Worm (Caenorhabditis elegans) whole organism, L4/young adult: ENCODE measurements around the gene Y56A3A.31.

Experiments
- W03F9.2 ChIP-seq: fragments of 150-350 bp; optimal IDR thresholded peaks from 2 replicates; lab custom pipeline; 2014; ENCODE audit warnings: missing biosample characterization, missing genetic modification characterization
- dao-5 ChIP-seq: sonication (generic microtip); optimal IDR thresholded peaks from 2 replicates; lab custom pipeline; 2016; ENCODE audit warnings: missing genotype, missing genetic modification characterization, moderate library complexity, missing compliant biosample characterization
- him-1 ChIP-seq: sonication (generic microtip); optimal IDR thresholded peaks from 2 replicates; lab custom pipeline; 2016; ENCODE audit warnings: missing genotype, missing genetic modification reagents, missing genetic modification characterization, missing compliant biosample characterization

Y56A3A.31 gene

ce11 chrIII:11948437-11948836 is 25.8 kb upstream of the Y56A3A.31 start:
- TF ChIP-seq W03F9.2 (tag; lab: Kevin White, UChicago) (no peak), him-1 (tag; lab: Kevin White, UChicago) (no peak), dao-5 (tag; lab: Kevin White, UChicago) (no peak)

DNA sequence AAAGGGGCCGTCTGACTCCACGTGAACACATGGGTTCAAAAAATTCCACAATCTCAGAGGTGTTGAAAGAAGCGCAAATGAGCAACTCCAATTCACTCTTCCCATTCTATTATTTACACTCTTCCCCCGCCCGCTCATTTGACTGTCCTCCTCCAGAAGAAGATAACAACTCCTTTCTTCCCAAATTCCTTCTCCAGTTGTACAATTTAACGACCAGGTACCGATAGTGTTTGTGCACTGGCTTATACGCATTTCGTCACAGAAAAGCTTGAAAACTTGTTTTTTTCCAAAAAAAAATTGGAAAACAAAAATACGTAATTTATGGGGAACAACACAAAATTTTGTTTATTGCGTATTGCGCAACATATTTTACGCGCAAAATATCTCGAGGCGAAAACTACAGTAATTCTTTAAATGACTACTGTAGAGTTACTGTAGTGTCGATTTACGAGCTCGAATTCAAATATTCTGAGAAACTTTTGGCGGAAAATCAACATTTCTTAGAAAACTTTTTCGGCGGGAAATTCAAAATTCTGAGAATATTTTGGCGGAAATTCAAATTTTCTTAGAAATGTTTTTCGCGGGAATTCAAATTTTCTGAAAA is 24.9 kb upstream of the Y56A3A.31 start:
- TF ChIP-seq him-1 (tag; lab: Kevin White, UChicago) (no peak), dao-5 (tag; lab: Kevin White, UChicago) (no peak), W03F9.2 (tag; lab: Kevin White, UChicago) (no peak)

ce11 chrIII:11951111-11951510 is 23.2 kb upstream of the Y56A3A.31 start:
- TF ChIP-seq W03F9.2 (tag; lab: Kevin White, UChicago) (no peak), him-1 (tag; lab: Kevin White, UChicago) (no peak), dao-5 (tag; lab: Kevin White, UChicago) (no peak)

- TF ChIP-seq dao-5 (tag; lab: Kevin White, UChicago) = no peak
- TF ChIP-seq W03F9.2 (tag; lab: Kevin White, UChicago) = no peak
- no peak for TF ChIP-seq him-1 (tag; lab: Kevin White, UChicago)
Measured at ce11 chrIII:11954150-11954549, 20.1 kb upstream of the Y56A3A.31 start.

ce11 chrIII:11960080-11960479 is 14.2 kb upstream of the Y56A3A.31 start, which contains the start of gene top-3:
Gene top-3 (minus strand): TSS chrIII:11960180.
- no peak for TF ChIP-seq dao-5 (tag; lab: Kevin White, UChicago)
- no peak for TF ChIP-seq W03F9.2 (tag; lab: Kevin White, UChicago)
- TF ChIP-seq him-1 (tag; lab: Kevin White, UChicago) = no peak

DNA sequence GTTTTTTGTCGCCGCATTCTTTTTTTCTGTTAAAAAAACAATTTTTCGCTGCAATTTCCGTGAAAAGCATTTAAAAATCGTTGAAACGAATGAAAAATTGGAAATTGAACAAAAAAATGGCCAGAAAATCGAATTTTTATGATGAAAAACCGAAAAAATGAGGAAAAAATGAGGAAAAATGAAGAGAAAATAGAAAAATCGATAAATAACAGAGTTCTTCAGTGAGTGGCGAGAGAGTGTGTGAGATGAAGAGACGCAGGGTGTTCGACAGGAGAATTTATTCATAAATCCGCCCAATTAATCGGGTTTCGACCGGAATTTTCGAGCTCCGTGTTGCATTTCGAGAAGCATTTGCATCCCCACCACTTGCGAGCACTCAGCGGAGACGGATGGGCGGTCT is 2.9 kb upstream of the Y56A3A.31 start, which contains the start of gene Y56A3A.28:
TSS of gene Y56A3A.28 (minus strand) at position 33 of the 400 bp plus-strand sequence.
- TF ChIP-seq W03F9.2 (tag; lab: Kevin White, UChicago) (no peak), him-1 (tag; lab: Kevin White, UChicago) (no peak), dao-5 (tag; lab: Kevin White, UChicago) (no peak)

DNA sequence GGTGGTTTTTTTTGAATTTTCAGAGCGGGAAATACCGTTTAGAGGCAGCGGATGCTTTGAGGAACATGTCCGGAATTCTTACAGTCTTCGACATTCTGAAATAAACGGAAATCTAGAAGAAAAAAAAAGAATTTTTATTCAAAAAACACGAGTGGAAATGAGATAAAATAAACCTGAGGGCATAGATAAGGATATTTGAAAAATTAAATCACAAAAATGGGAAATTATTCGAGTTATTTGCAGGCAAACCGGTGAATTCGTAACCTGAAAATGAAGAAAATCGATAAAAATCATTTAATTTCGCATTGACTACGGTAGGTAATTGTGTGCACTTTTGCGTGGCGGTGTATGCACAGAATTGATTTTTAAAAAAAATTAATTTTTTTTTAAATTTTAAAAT is 281 bp upstream of the Y56A3A.31 start, which contains the start of gene ung-1:
TSS of gene ung-1 (minus strand) at position 101 of the 400 bp plus-strand sequence.
- TF ChIP-seq dao-5 (tag; lab: Kevin White, UChicago) = no peak
- TF ChIP-seq him-1 (tag; lab: Kevin White, UChicago) = no peak
- TF ChIP-seq W03F9.2 (tag; lab: Kevin White, UChicago) = no peak

DNA sequence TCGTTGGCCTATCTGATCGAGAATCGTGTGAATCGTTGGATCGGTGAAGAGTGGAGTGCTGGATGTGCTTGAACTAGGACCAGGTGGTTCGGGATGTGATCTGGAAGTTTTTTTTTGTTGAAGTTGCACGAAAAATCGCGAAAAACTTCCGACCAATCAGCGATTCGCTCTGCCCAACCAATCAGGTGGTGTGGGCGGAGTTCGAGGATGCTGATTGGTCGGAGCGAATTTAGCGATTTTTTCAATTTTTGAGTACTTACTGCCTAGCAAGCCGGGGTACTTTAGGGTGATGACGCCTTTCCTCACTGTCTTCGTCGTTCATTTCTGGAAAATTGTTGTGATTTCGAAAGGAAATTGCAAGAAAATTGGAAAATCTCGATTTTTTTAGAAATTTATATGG is 4.5 kb downstream of the Y56A3A.31 start, which contains the start of gene Y56A3A.30:
TSS of gene Y56A3A.30 (minus strand) at position 324 of the 400 bp plus-strand sequence.
- no peak for TF ChIP-seq him-1 (tag; lab: Kevin White, UChicago)
- no peak for TF ChIP-seq dao-5 (tag; lab: Kevin White, UChicago)
- TF ChIP-seq W03F9.2 (tag; lab: Kevin White, UChicago) = no peak

DNA sequence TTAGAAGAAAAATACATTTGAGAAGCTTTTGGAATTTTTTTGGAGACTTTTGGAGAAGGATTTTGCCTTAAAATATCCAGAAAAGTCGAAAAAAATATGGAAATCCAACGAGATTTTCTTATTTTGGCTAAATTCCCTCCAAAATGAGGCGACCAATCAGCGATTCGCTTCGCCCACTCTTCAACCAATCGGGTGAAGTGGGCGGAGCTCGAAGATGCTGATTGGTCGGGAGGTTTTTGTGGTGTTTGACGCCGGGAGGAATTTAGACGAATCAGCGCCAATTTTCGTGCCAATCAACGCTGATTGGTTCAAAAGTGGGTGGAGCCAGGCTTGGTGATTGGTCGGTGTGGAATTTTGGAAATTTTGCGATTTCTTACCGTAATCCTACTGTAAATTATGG is 6.5 kb downstream of the Y56A3A.31 start:
- TF ChIP-seq him-1 (tag; lab: Kevin White, UChicago) (no peak), dao-5 (tag; lab: Kevin White, UChicago) (no peak)

- TF ChIP-seq W03F9.2 (tag; lab: Kevin White, UChicago) (no peak), him-1 (tag; lab: Kevin White, UChicago) (no peak), dao-5 (tag; lab: Kevin White, UChicago) (no peak)
Measured at ce11 chrIII:11981539-11981938, 7.3 kb downstream of the Y56A3A.31 start.

DNA sequence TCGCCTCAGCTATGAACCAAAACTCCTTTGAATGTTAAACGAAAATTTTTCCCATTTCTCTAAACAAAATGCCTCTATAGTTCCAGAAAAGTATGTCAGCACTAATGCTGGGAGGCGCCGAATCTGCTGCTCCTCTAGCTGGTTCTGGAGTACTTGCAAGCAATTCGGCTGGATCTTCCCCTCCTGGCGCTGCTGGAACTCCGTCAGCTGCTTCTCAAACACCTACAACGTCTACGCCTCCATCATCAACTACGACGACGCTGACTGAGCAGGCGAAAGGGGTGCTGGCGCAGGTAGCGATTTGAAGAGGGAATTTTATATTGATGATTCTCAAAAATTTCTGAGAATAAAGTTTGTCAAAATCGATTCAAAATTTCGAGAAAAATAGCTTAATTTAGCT is 8.2 kb downstream of the Y56A3A.31 start:
- TF ChIP-seq him-1 (tag; lab: Kevin White, UChicago) (no peak), dao-5 (tag; lab: Kevin White, UChicago) (no peak), W03F9.2 (tag; lab: Kevin White, UChicago) (no peak)

DNA sequence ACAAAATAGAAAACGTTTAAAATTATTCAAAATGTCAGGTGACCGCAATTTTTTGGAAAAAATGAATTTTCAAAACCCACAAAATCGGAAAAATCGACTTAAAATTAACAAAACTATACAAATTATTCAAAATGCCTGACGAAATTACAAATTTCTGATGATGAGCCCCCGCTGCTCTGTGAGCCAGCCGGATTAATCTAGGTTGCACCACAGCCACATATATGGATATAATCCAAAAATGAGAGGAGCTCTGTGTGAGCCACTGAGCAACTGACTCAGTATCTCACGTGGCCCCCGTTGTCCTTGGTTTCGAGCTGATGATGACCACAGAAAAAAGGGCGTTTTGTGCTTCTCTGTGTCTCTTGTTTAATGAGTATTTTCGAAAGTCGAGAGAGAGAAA is 10.8 kb downstream of the Y56A3A.31 start:
- TF ChIP-seq W03F9.2 (tag; lab: Kevin White, UChicago) = no peak

DNA sequence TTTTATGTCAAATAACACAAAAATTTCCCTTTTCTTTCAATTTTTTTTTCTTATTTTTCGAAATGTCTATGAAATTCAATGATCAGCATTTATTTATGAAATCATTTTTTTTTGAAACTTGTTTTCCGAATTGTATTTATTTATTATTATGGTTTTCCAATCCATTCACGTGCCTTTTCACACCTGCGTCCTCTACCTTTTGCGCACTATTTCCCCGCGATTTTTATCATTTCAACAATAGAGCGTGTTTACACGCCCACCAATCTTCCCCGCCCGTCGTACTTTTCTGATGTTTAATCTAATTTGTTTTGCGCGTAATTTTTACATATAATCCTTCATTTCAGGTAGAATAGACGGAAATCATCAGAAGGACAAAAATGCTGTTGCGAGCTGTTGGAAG is 15.5 kb downstream of the Y56A3A.31 start, which contains the start of gene wah-1:
TSS of gene wah-1 (plus strand) at position 345 of the 400 bp plus-strand sequence.
- TF ChIP-seq W03F9.2 (tag; lab: Kevin White, UChicago) (no peak), him-1 (tag; lab: Kevin White, UChicago) (no peak), dao-5 (tag; lab: Kevin White, UChicago) (no peak)

DNA sequence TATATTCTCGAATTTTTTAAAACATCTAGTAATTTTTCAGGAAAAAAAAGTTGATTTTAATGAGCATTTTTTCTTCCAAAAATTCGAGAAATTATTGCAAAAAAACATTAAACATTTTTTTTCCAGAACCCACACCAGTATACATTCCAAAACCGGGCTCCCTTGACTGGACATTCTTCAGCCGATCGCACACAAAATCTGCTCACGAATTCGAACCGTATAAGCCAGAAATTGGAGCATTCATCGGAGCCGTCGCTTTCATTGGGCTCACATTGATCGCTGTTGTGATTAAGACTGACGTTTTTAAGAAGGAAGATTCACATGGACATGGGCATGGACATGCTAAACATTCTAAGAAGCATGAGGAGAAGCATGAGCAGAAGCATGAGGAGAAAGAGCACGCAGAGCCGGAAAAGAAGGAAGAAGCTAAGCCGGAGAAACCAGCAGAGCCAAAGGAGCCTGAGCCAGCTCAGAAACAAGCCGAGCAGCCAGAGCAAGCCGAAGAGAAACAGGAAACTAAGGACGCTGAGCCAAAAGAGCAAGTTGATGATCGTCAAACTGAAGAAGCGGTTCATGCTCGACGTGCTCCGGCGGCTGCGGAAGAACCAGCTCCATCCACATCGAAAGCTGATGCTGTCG is 17.5 kb downstream of the Y56A3A.31 start:
- TF ChIP-seq W03F9.2 (tag; lab: Kevin White, UChicago) = no peak
- no peak for TF ChIP-seq dao-5 (tag; lab: Kevin White, UChicago)
- no peak for TF ChIP-seq him-1 (tag; lab: Kevin White, UChicago)
